Worm (Caenorhabditis elegans) whole organism, late embryonic: ENCODE results near the gene T24C4.10.

Source experiments
- F13H6.1 ChIP-seq: sonication (generic microtip); optimal IDR thresholded peaks from 2 replicates; lab custom pipeline; 2016; ENCODE audit warnings: missing genetic modification characterization, missing compliant biosample characterization
- K09A11.1 ChIP-seq: sonication (generic microtip); optimal IDR thresholded peaks from 2 replicates; lab custom pipeline; 2017; ENCODE audit warnings: antibody characterized with exemption, mild to moderate bottlenecking, missing genetic modification characterization, missing compliant biosample characterization; ENCODE audit not compliant: insufficient read depth
- ama-1 ChIP-seq: fragments of 150-350 bp; optimal IDR thresholded peaks from 2 replicates; lab custom pipeline; 2014
- ceh-9 ChIP-seq: sonication (generic microtip); optimal IDR thresholded peaks from 2 replicates; lab custom pipeline; 2016; ENCODE audit warnings: mild to moderate bottlenecking, missing genetic modification characterization, inconsistent platforms, missing compliant biosample characterization
- dve-1 ChIP-seq: sonication (generic microtip); optimal IDR thresholded peaks from 2 replicates; lab custom pipeline; 2017; ENCODE audit warnings: antibody characterized with exemption, mild to moderate bottlenecking, missing genetic modification characterization, missing compliant biosample characterization
- nhr-11 ChIP-seq: fragments of 150-350 bp; optimal IDR thresholded peaks from 2 replicates; lab custom pipeline; 2014; ENCODE audit warnings: missing biosample characterization, missing genetic modification characterization
- npax-4 ChIP-seq: sonication (generic microtip); optimal IDR thresholded peaks from 2 replicates; lab custom pipeline; 2016; ENCODE audit warnings: missing genetic modification characterization, missing compliant biosample characterization
- odd-2 ChIP-seq: sonication (generic microtip); optimal IDR thresholded peaks from 2 replicates; lab custom pipeline; 2017; ENCODE audit warnings: antibody characterized with exemption, mild to moderate bottlenecking, missing genetic modification characterization, missing compliant biosample characterization
- pha-4 ChIP-seq: fragments of 150-350 bp; optimal IDR thresholded peaks from 2 replicates; lab custom pipeline; 2018; ENCODE audit warnings: missing biosample characterization, missing genetic modification reagents, missing genetic modification characterization
- ref-2 ChIP-seq: sonication (generic microtip); optimal IDR thresholded peaks from 2 replicates; lab custom pipeline; 2016; ENCODE audit warnings: missing genetic modification characterization, missing compliant biosample characterization
- syd-9 ChIP-seq: sonication (generic microtip); optimal IDR thresholded peaks from 2 replicates; lab custom pipeline; 2016; ENCODE audit warnings: mild to moderate bottlenecking, missing genetic modification characterization, moderate library complexity, missing compliant biosample characterization
- tbx-7 ChIP-seq: sonication (generic microtip); optimal IDR thresholded peaks from 2 replicates; lab custom pipeline; 2016; ENCODE audit warnings: missing genotype, missing genetic modification characterization, missing compliant biosample characterization
- unc-3 ChIP-seq, 2 experiments: fragments of 200-800 bp in 1 of 2; sonication (Bioruptor generic) in 1 of 2; sonication (generic microtip) in 1 of 2; conservative IDR thresholded peaks in 1 of 2; optimal IDR thresholded peaks in 1 of 2; 2 replicates each; pipeline versions ENCODE4 v1.3.6 to Lab custom; 2016 to 2022; ENCODE audit warnings: missing compliant biosample characterization in 2 of 2, missing genetic modification characterization in 2 of 2, missing genetic modification reagents in 1 of 2
- unc-86 ChIP-seq: sonication (generic microtip); optimal IDR thresholded peaks from 2 replicates; lab custom pipeline; 2016; ENCODE audit warnings: missing genetic modification characterization, missing compliant biosample characterization

ce11 chrIII:907990-908389 is 16.9 kb upstream of the T24C4.10 start:
- TF ChIP-seq nhr-11 (tag; lab: Kevin White, UChicago): no peak
- TF ChIP-seq ama-1: no peak
- TF ChIP-seq syd-9 (tag; lab: Kevin White, UChicago): no peak
- no peak for TF ChIP-seq tbx-7 (tag; lab: Kevin White, UChicago)
- no peak for TF ChIP-seq ceh-9 (tag; lab: Kevin White, UChicago)
- TF ChIP-seq unc-86 (tag; lab: Kevin White, UChicago): no peak
- no peak for TF ChIP-seq F13H6.1 (tag; lab: Kevin White, UChicago)
- TF ChIP-seq npax-4: no peak
- TF ChIP-seq odd-2 (tag; lab: Kevin White, UChicago): no peak
- no peak for TF ChIP-seq unc-3 (GFP tag; conservative IDR thresholded peaks at IDR 0.05; lab: Robert Waterston, UW)
- no peak for TF ChIP-seq unc-3 (tag; optimal IDR thresholded peaks at IDR 0.05; lab: Kevin White, UChicago)
- no peak for TF ChIP-seq dve-1 (tag; lab: Kevin White, UChicago)
- no peak for TF ChIP-seq pha-4 (tag; lab: Kevin White, UChicago)
- TF ChIP-seq ref-2 (tag; lab: Kevin White, UChicago): no peak
- TF ChIP-seq K09A11.1 (tag; lab: Kevin White, UChicago): no peak
